Worm (Caenorhabditis elegans) whole organism, L4 larva: ENCODE measurements around the gene fbxa-54.

Experiments used
- D1046.2 ChIP-seq: fragments of 200-800 bp; sonication (Bioruptor generic); IDR thresholded peaks from 2 replicates; pipeline ENCODE4 v1.3.6; 2022; ENCODE audit warnings: missing genetic modification characterization, missing compliant biosample characterization
- R02D3.7 ChIP-seq: fragments of 150-350 bp; sonication (generic microtip); optimal IDR thresholded peaks from 3 replicates; lab custom pipeline; 2014; ENCODE audit warnings: missing biosample characterization, missing genetic modification characterization
- Y105C5A.15 ChIP-seq: fragments of 200-800 bp; sonication (Bioruptor generic); IDR thresholded peaks from 2 replicates; pipeline ENCODE4 v1.3.6; 2022; ENCODE audit warnings: missing genetic modification characterization, missing compliant biosample characterization
- Y5F2A.4 ChIP-seq: fragments of 200-800 bp; sonication (Bioruptor generic); optimal IDR thresholded peaks from 2 replicates; lab custom pipeline; 2018; ENCODE audit warnings: mild to moderate bottlenecking, missing genetic modification characterization, missing compliant biosample characterization
- aha-1 ChIP-seq: fragments of 150-350 bp; peaks from one replicate; lab custom pipeline; 2014; ENCODE audit warnings: missing biosample characterization, missing genetic modification characterization
- aly-2 ChIP-seq: sonication (generic microtip); optimal IDR thresholded peaks from 2 replicates; lab custom pipeline; 2018; ENCODE audit warnings: missing biosample characterization, missing genetic modification characterization
- arid-1 ChIP-seq: fragments of 200-800 bp; sonication (Bioruptor generic); conservative IDR thresholded peaks from 2 replicates; pipeline ENCODE4 v1.3.6; 2022; ENCODE audit warnings: missing genetic modification reagents, missing genetic modification characterization, missing compliant biosample characterization
- ceh-28 ChIP-seq: fragments of 150-350 bp; optimal IDR thresholded peaks from 2 replicates; lab custom pipeline; 2014; ENCODE audit warnings: missing biosample characterization, missing genetic modification reagents, missing genetic modification characterization
- ceh-32 ChIP-seq: sonication (generic microtip); optimal IDR thresholded peaks from 2 replicates; lab custom pipeline; 2016; ENCODE audit warnings: mild to moderate bottlenecking, missing genetic modification characterization, missing compliant biosample characterization; ENCODE audit not compliant: poor library complexity
- ceh-44 ChIP-seq: fragments of 200-800 bp; sonication (Bioruptor generic); IDR thresholded peaks from 2 replicates; pipeline ENCODE4 v1.3.6; 2022; ENCODE audit warnings: missing genetic modification reagents, missing genetic modification characterization, missing compliant biosample characterization
- ceh-62 ChIP-seq: sonication (generic microtip); optimal IDR thresholded peaks from 2 replicates; lab custom pipeline; 2017; ENCODE audit warnings: missing biosample characterization, missing genetic modification characterization
- ceh-82 ChIP-seq: sonication (generic microtip); optimal IDR thresholded peaks from 2 replicates; lab custom pipeline; 2017; ENCODE audit warnings: missing biosample characterization, missing genetic modification characterization
- cey-2 ChIP-seq: sonication (generic microtip); optimal IDR thresholded peaks from 3 replicates; lab custom pipeline; 2017; ENCODE audit warnings: missing genetic modification characterization, mild to moderate bottlenecking, missing compliant biosample characterization, antibody characterized with exemption, borderline replicate concordance; ENCODE audit not compliant: insufficient read depth
- ctbp-1 ChIP-seq: fragments of 200-800 bp; sonication (Bioruptor generic); IDR thresholded peaks from 2 replicates; pipeline ENCODE4 v1.3.6; 2022; ENCODE audit warnings: missing genetic modification reagents, missing genetic modification characterization, missing compliant biosample characterization
- dmd-9 ChIP-seq: fragments of 200-800 bp; sonication (Bioruptor generic); IDR thresholded peaks from 2 replicates; pipeline ENCODE4 v1.3.6; 2022; ENCODE audit warnings: missing genetic modification reagents, missing genetic modification characterization, missing compliant biosample characterization
- dpl-1 ChIP-seq: fragments of 150-350 bp; optimal IDR thresholded peaks from 2 replicates; lab custom pipeline; 2014; ENCODE audit warnings: missing biosample characterization, missing genetic modification reagents, missing genetic modification characterization
- dve-1 ChIP-seq: sonication (generic microtip); optimal IDR thresholded peaks from 2 replicates; lab custom pipeline; 2017; ENCODE audit warnings: antibody characterized with exemption, mild to moderate bottlenecking, missing genetic modification characterization, missing compliant biosample characterization; ENCODE audit not compliant: insufficient read depth
- egl-43 ChIP-seq: fragments of 200-800 bp; sonication (Bioruptor generic); IDR thresholded peaks from 2 replicates; pipeline ENCODE4 v1.3.6; 2022; ENCODE audit warnings: missing genetic modification reagents, missing genetic modification characterization, missing compliant biosample characterization
- hif-1 ChIP-seq, 2 experiments: sonication (generic microtip); optimal IDR thresholded peaks; 2 replicates each; lab custom pipeline; 2016 to 2017; ENCODE audit warnings: missing compliant biosample characterization in 2 of 2, missing genetic modification characterization in 2 of 2, missing genetic modification reagents in 2 of 2, missing genotype in 2 of 2, mild to moderate bottlenecking in 1 of 2
- hlh-11 ChIP-seq: fragments of 200-800 bp; sonication (Bioruptor generic); optimal IDR thresholded peaks from 2 replicates; lab custom pipeline; 2018; ENCODE audit warnings: mild to moderate bottlenecking, missing genetic modification characterization, missing compliant biosample characterization
- lim-7 ChIP-seq: fragments of 200-800 bp; sonication (Bioruptor generic); IDR thresholded peaks from 2 replicates; pipeline ENCODE4 v1.3.6; 2022; ENCODE audit warnings: missing genetic modification characterization, missing compliant biosample characterization
- lin-15B ChIP-seq: fragments of 150-350 bp; sonication (generic microtip); optimal IDR thresholded peaks from 3 replicates; lab custom pipeline; 2014; ENCODE audit warnings: missing biosample characterization, missing genetic modification characterization
- lin-38 ChIP-seq: fragments of 200-800 bp; sonication (Bioruptor generic); IDR thresholded peaks from 2 replicates; pipeline ENCODE4 v1.3.6; 2022; ENCODE audit warnings: missing genetic modification reagents, missing genetic modification characterization, missing compliant biosample characterization
- lsy-2 ChIP-seq, 2 experiments: fragments of 150-350 bp in 1 of 2; sonication (generic microtip) in 1 of 2; optimal IDR thresholded peaks; 2 replicates each; lab custom pipeline; 2014 to 2017; ENCODE audit warnings: missing biosample characterization in 2 of 2, missing genetic modification characterization in 2 of 2
- mdl-1 ChIP-seq, 2 experiments: fragments of 150-350 bp in 1 of 2; sonication (generic microtip) in 1 of 2; optimal IDR thresholded peaks; 2 replicates each; lab custom pipeline; 2014 to 2017; ENCODE audit warnings: missing biosample characterization in 2 of 2, missing genetic modification characterization in 2 of 2
- mep-1 ChIP-seq: fragments of 150-350 bp; sonication (generic microtip); optimal IDR thresholded peaks from 3 replicates; lab custom pipeline; 2014; ENCODE audit warnings: missing biosample characterization, missing genetic modification characterization
- mes-2 ChIP-seq: sonication (generic microtip); optimal IDR thresholded peaks from 2 replicates; lab custom pipeline; 2016; ENCODE audit warnings: missing genotype, mild to moderate bottlenecking, missing genetic modification characterization, missing compliant biosample characterization; ENCODE audit not compliant: poor library complexity, severe bottlenecking
- nhr-111 ChIP-seq: fragments of 200-800 bp; sonication (Bioruptor generic); optimal IDR thresholded peaks from 2 replicates; lab custom pipeline; 2018; ENCODE audit warnings: mild to moderate bottlenecking, missing genetic modification characterization, missing compliant biosample characterization
- nhr-28 ChIP-seq: fragments of 150-350 bp; optimal IDR thresholded peaks from 2 replicates; lab custom pipeline; 2014; ENCODE audit warnings: missing biosample characterization, missing genetic modification characterization
- nhr-42 ChIP-seq: fragments of 200-800 bp; sonication (Bioruptor generic); IDR thresholded peaks from 2 replicates; pipeline ENCODE4 v1.3.6; 2022; ENCODE audit warnings: missing genetic modification characterization, missing compliant biosample characterization
- nhr-6 ChIP-seq: fragments of 150-350 bp; optimal IDR thresholded peaks from 2 replicates; lab custom pipeline; 2014; ENCODE audit warnings: missing biosample characterization, missing genetic modification characterization
- nhr-76 ChIP-seq: fragments of 150-350 bp; optimal IDR thresholded peaks from 2 replicates; lab custom pipeline; 2014; ENCODE audit warnings: missing biosample characterization, missing genetic modification characterization
- nhr-77 ChIP-seq: fragments of 150-350 bp; optimal IDR thresholded peaks from 2 replicates; lab custom pipeline; 2014; ENCODE audit warnings: missing biosample characterization, missing genetic modification characterization
- pha-4 ChIP-seq, 2 experiments: fragments of 150-350 bp in 1 of 2; fragments of 200-800 bp in 1 of 2; sonication (Bioruptor generic) in 1 of 2; IDR thresholded peaks in 1 of 2; optimal IDR thresholded peaks in 1 of 2; 2 replicates each; pipeline versions ENCODE4 v1.3.6 to Lab custom; 2014 to 2022; ENCODE audit warnings: missing genetic modification characterization in 2 of 2, missing genetic modification reagents in 2 of 2, missing biosample characterization in 1 of 2, missing compliant biosample characterization in 1 of 2
- pqm-1 ChIP-seq: sonication (generic microtip); optimal IDR thresholded peaks from 2 replicates; lab custom pipeline; 2017; ENCODE audit warnings: missing biosample characterization, missing genetic modification characterization
- saeg-2 ChIP-seq: fragments of 200-800 bp; sonication (Bioruptor generic); IDR thresholded peaks from 2 replicates; pipeline ENCODE4 v1.3.6; 2022; ENCODE audit warnings: missing genetic modification reagents, missing genetic modification characterization, missing compliant biosample characterization
- zfp-2 ChIP-seq: sonication (generic microtip); optimal IDR thresholded peaks from 2 replicates; lab custom pipeline; 2016; ENCODE audit warnings: mild to moderate bottlenecking, missing genetic modification characterization, missing compliant biosample characterization
- zip-2 ChIP-seq: fragments of 150-350 bp; optimal IDR thresholded peaks from 2 replicates; lab custom pipeline; 2014; ENCODE audit warnings: missing biosample characterization, missing genetic modification characterization
- ztf-7 ChIP-seq: fragments of 150-350 bp; optimal IDR thresholded peaks from 2 replicates; lab custom pipeline; 2014; ENCODE audit warnings: missing biosample characterization, missing genetic modification characterization

The fbxa-54 gene

ce11 chrIII:910540-911311, 45.4 kb upstream of the fbxa-54 start, which contains the start of the genes F23H11.5 and bra-2 (continued):
- no peak for TF ChIP-seq pha-4 (GFP tag; IDR thresholded peaks at IDR 0.05; lab: Robert Waterston, UW)
- TF ChIP-seq pha-4 (tag; optimal IDR thresholded peaks at IDR 0.05; lab: Kevin White, UChicago), result peak; percentile 43
- TF ChIP-seq nhr-42 (GFP tag; lab: Robert Waterston, UW), result no peak
- no peak for TF ChIP-seq mdl-1 (tag; optimal IDR thresholded peaks at IDR 0.05; lab: Kevin White, UChicago)
- peak; percentile 41 for TF ChIP-seq nhr-6 (tag; lab: Kevin White, UChicago)
- no peak for TF ChIP-seq D1046.2
- TF ChIP-seq mes-2 (tag; lab: Kevin White, UChicago), result peak; percentile 60
- TF ChIP-seq ceh-62 (tag; lab: Kevin White, UChicago), result no peak
- no peak for TF ChIP-seq lin-38 (GFP tag; lab: Robert Waterston, UW)
- TF ChIP-seq lim-7, result no peak
- TF ChIP-seq dpl-1 (GFP tag; lab: Kevin White, UChicago), result peak; percentile 5
- no peak for TF ChIP-seq ceh-82 (tag; lab: Kevin White, UChicago)
- no peak for TF ChIP-seq zfp-2
- TF ChIP-seq dmd-9 (GFP tag; lab: Robert Waterston, UW), result no peak
- no peak for TF ChIP-seq ztf-7 (tag; lab: Kevin White, UChicago)
- TF ChIP-seq ctbp-1, result no peak
- no peak for TF ChIP-seq ceh-44 (GFP tag; lab: Robert Waterston, UW)
- no peak for TF ChIP-seq nhr-77 (tag; lab: Kevin White, UChicago)
- no peak for TF ChIP-seq nhr-28 (tag; lab: Kevin White, UChicago)
- TF ChIP-seq lsy-2 (tag; optimal IDR thresholded peaks at IDR 0.05; lab: Kevin White, UChicago), result no peak
- no peak for TF ChIP-seq lin-15B
- no peak for TF ChIP-seq ceh-28 (tag; lab: Kevin White, UChicago)
- no peak for TF ChIP-seq Y105C5A.15 (GFP tag; lab: Robert Waterston, UW)
- TF ChIP-seq nhr-76 (tag; lab: Kevin White, UChicago), result no peak
- TF ChIP-seq aha-1 (tag; lab: Kevin White, UChicago), result no peak
- TF ChIP-seq saeg-2 (GFP tag; lab: Robert Waterston, UW), result no peak
- no peak for TF ChIP-seq mep-1 (tag; lab: Kevin White, UChicago)
- TF ChIP-seq zip-2, result no peak
- TF ChIP-seq nhr-111 (GFP tag; lab: Kevin White, UChicago), result no peak
- TF ChIP-seq aly-2 (tag; lab: Kevin White, UChicago), result no peak
- TF ChIP-seq hlh-11 (tag; lab: Kevin White, UChicago), result no peak
- no peak for TF ChIP-seq arid-1 (GFP tag; lab: Robert Waterston, UW)
- no peak for TF ChIP-seq hif-1 (tag; optimal IDR thresholded peaks at IDR 0.05; lab: Kevin White, UChicago)
- TF ChIP-seq Y5F2A.4 (GFP tag; lab: Kevin White, UChicago), result no peak
- TF ChIP-seq dve-1, result no peak
- no peak for TF ChIP-seq ceh-32

- TF ChIP-seq cey-2 (tag; lab: Kevin White, UChicago), result no peak
- TF ChIP-seq egl-43 (GFP tag; lab: Robert Waterston, UW), result no peak
- no peak for TF ChIP-seq ctbp-1
- TF ChIP-seq saeg-2 (GFP tag; lab: Robert Waterston, UW), result no peak
- TF ChIP-seq pqm-1 (tag; lab: Kevin White, UChicago), result no peak
- TF ChIP-seq mep-1 (tag; lab: Kevin White, UChicago), result no peak
- no peak for TF ChIP-seq R02D3.7
Measured at ce11 chrIII:916897-917296, 39.2 kb upstream of the fbxa-54 start, which contains the start of gene idpp-13. Gene idpp-13, minus strand, starts transcription at chrIII:916997.
